Worm (Caenorhabditis elegans) whole organism, late embryonic: ENCODE data around the gene hlh-34.

Source experiments
- C08G9.2 ChIP-seq: sonication (generic microtip); optimal IDR thresholded peaks from 2 replicates; lab custom pipeline; 2016; ENCODE audit warnings: mild to moderate bottlenecking, missing genetic modification characterization, moderate library complexity, missing compliant biosample characterization
- T23F11.4 ChIP-seq: fragments of 200-800 bp; sonication (Bioruptor generic); optimal IDR thresholded peaks from 2 replicates; lab custom pipeline; 2018; ENCODE audit warnings: mild to moderate bottlenecking, missing genetic modification characterization, missing compliant biosample characterization
- Y22D7AL.16 ChIP-seq: sonication (generic microtip); optimal IDR thresholded peaks from 2 replicates; lab custom pipeline; 2016; ENCODE audit warnings: missing genetic modification characterization, missing compliant biosample characterization
- ahr-1 ChIP-seq: sonication (generic microtip); optimal IDR thresholded peaks from 2 replicates; lab custom pipeline; 2016; ENCODE audit warnings: missing genetic modification characterization, missing compliant biosample characterization
- ama-1 ChIP-seq: fragments of 150-350 bp; optimal IDR thresholded peaks from 2 replicates; lab custom pipeline; 2014
- ceh-19 ChIP-seq: fragments of 200-800 bp; sonication (Bioruptor generic); optimal IDR thresholded peaks from 2 replicates; lab custom pipeline; 2018; ENCODE audit warnings: mild to moderate bottlenecking, missing genetic modification characterization, missing compliant biosample characterization
- ceh-22 ChIP-seq: sonication (generic microtip); optimal IDR thresholded peaks from 2 replicates; lab custom pipeline; 2017; ENCODE audit warnings: missing biosample characterization, missing genetic modification characterization
- ceh-24 ChIP-seq: sonication (generic microtip); optimal IDR thresholded peaks from 2 replicates; lab custom pipeline; 2016; ENCODE audit warnings: mild to moderate bottlenecking, missing genetic modification characterization, missing compliant biosample characterization
- ceh-30 ChIP-seq: fragments of 150-350 bp; optimal IDR thresholded peaks from 2 replicates; lab custom pipeline; 2014; ENCODE audit warnings: missing biosample characterization, missing genetic modification characterization
- ceh-31 ChIP-seq: sonication (generic microtip); optimal IDR thresholded peaks from 2 replicates; lab custom pipeline; 2016; ENCODE audit warnings: missing genetic modification characterization, missing compliant biosample characterization
- ceh-45 ChIP-seq: fragments of 200-800 bp; sonication (Bioruptor generic); IDR thresholded peaks from 2 replicates; pipeline ENCODE4 v1.3.6; 2022; ENCODE audit warnings: missing genetic modification reagents, missing genetic modification characterization, missing compliant biosample characterization
- ceh-6 ChIP-seq: fragments of 200-800 bp; sonication (Bioruptor generic); optimal IDR thresholded peaks from 2 replicates; lab custom pipeline; 2018; ENCODE audit warnings: mild to moderate bottlenecking, missing genetic modification characterization, missing compliant biosample characterization
- dmd-4 ChIP-seq: sonication (generic microtip); optimal IDR thresholded peaks from 2 replicates; lab custom pipeline; 2016; ENCODE audit warnings: borderline replicate concordance, missing genetic modification characterization, missing compliant biosample characterization
- dve-1 ChIP-seq: sonication (generic microtip); optimal IDR thresholded peaks from 2 replicates; lab custom pipeline; 2017; ENCODE audit warnings: antibody characterized with exemption, mild to moderate bottlenecking, missing genetic modification characterization, missing compliant biosample characterization
- elt-4 ChIP-seq: sonication (generic microtip); optimal IDR thresholded peaks from 2 replicates; lab custom pipeline; 2016; ENCODE audit warnings: missing genetic modification characterization, missing compliant biosample characterization
- ets-4 ChIP-seq: sonication (generic microtip); optimal IDR thresholded peaks from 2 replicates; lab custom pipeline; 2016; ENCODE audit warnings: missing genetic modification characterization, missing compliant biosample characterization
- eyg-1 ChIP-seq: sonication (generic microtip); optimal IDR thresholded peaks from 2 replicates; lab custom pipeline; 2016; ENCODE audit warnings: missing genotype, missing genetic modification characterization, missing compliant biosample characterization
- fax-1 ChIP-seq: sonication (generic microtip); optimal IDR thresholded peaks from 2 replicates; lab custom pipeline; 2016; ENCODE audit warnings: missing genotype, missing genetic modification characterization, missing compliant biosample characterization
- fkh-6 ChIP-seq: sonication (generic microtip); optimal IDR thresholded peaks from 2 replicates; lab custom pipeline; 2016; ENCODE audit warnings: missing genetic modification characterization, missing compliant biosample characterization
- hlh-15 ChIP-seq: sonication (generic microtip); optimal IDR thresholded peaks from 2 replicates; lab custom pipeline; 2016; ENCODE audit warnings: missing genetic modification characterization, missing compliant biosample characterization
- hlh-30 ChIP-seq: sonication (generic microtip); optimal IDR thresholded peaks from 2 replicates; lab custom pipeline; 2017; ENCODE audit warnings: antibody characterized with exemption, missing genetic modification characterization, missing compliant biosample characterization; ENCODE audit not compliant: insufficient read depth
- hlh-6 ChIP-seq: sonication (generic microtip); optimal IDR thresholded peaks from 2 replicates; lab custom pipeline; 2016; ENCODE audit warnings: missing genotype, missing genetic modification characterization, missing compliant biosample characterization
- hlh-8 ChIP-seq: sonication (generic microtip); optimal IDR thresholded peaks from 2 replicates; lab custom pipeline; 2016; ENCODE audit warnings: missing genotype, missing genetic modification characterization, missing compliant biosample characterization
- lin-11 ChIP-seq: fragments of 200-800 bp; sonication (Bioruptor generic); optimal IDR thresholded peaks from 2 replicates; lab custom pipeline; 2018; ENCODE audit warnings: mild to moderate bottlenecking, missing genetic modification characterization, missing compliant biosample characterization
- madf-2 ChIP-seq: sonication (generic microtip); optimal IDR thresholded peaks from 2 replicates; lab custom pipeline; 2017; ENCODE audit warnings: missing genetic modification characterization, missing compliant biosample characterization
- nfya-1 ChIP-seq: sonication (generic microtip); optimal IDR thresholded peaks from 2 replicates; lab custom pipeline; 2017; ENCODE audit warnings: missing genetic modification characterization, mild to moderate bottlenecking, missing compliant biosample characterization, antibody characterized with exemption, moderate library complexity
- nhr-11 ChIP-seq: fragments of 150-350 bp; optimal IDR thresholded peaks from 2 replicates; lab custom pipeline; 2014; ENCODE audit warnings: missing biosample characterization, missing genetic modification characterization
- nhr-232 ChIP-seq: sonication (generic microtip); optimal IDR thresholded peaks from 2 replicates; lab custom pipeline; 2016; ENCODE audit warnings: missing genetic modification characterization, missing compliant biosample characterization
- npax-4 ChIP-seq: sonication (generic microtip); optimal IDR thresholded peaks from 2 replicates; lab custom pipeline; 2016; ENCODE audit warnings: missing genetic modification characterization, missing compliant biosample characterization
- pat-9 ChIP-seq: fragments of 200-800 bp; sonication (Bioruptor generic); optimal IDR thresholded peaks from 2 replicates; lab custom pipeline; 2018; ENCODE audit warnings: mild to moderate bottlenecking, missing genetic modification characterization, moderate library complexity, missing compliant biosample characterization
- pha-4 ChIP-seq: fragments of 150-350 bp; optimal IDR thresholded peaks from 2 replicates; lab custom pipeline; 2018; ENCODE audit warnings: missing biosample characterization, missing genetic modification reagents, missing genetic modification characterization
- pqm-1 ChIP-seq: sonication (generic microtip); optimal IDR thresholded peaks from 2 replicates; lab custom pipeline; 2016; ENCODE audit warnings: missing genetic modification characterization, missing compliant biosample characterization
- pros-1 ChIP-seq: fragments of 150-350 bp; optimal IDR thresholded peaks from 2 replicates; lab custom pipeline; 2014; ENCODE audit warnings: missing biosample characterization, missing genetic modification reagents, missing genetic modification characterization
- sox-2 ChIP-seq: fragments of 200-800 bp; sonication (Bioruptor generic); IDR thresholded peaks from 2 replicates; pipeline ENCODE4 v1.3.6; 2022; ENCODE audit warnings: missing genetic modification reagents, missing genetic modification characterization, missing compliant biosample characterization
- sox-4 ChIP-seq: sonication (generic microtip); optimal IDR thresholded peaks from 2 replicates; lab custom pipeline; 2017; ENCODE audit warnings: mild to moderate bottlenecking, missing genetic modification characterization, inconsistent platforms, missing compliant biosample characterization
- syd-9 ChIP-seq: sonication (generic microtip); optimal IDR thresholded peaks from 2 replicates; lab custom pipeline; 2016; ENCODE audit warnings: mild to moderate bottlenecking, missing genetic modification characterization, moderate library complexity, missing compliant biosample characterization
- tbx-2 ChIP-seq: sonication (generic microtip); optimal IDR thresholded peaks from 2 replicates; lab custom pipeline; 2016; ENCODE audit warnings: missing genetic modification characterization, missing compliant biosample characterization
- unc-42 ChIP-seq: sonication (generic microtip); optimal IDR thresholded peaks from 2 replicates; lab custom pipeline; 2016; ENCODE audit warnings: missing genotype, missing genetic modification characterization, missing compliant biosample characterization
- unc-55 ChIP-seq: sonication (generic microtip); optimal IDR thresholded peaks from 2 replicates; lab custom pipeline; 2017; ENCODE audit warnings: missing biosample characterization, missing genetic modification reagents, missing genetic modification characterization
- unc-86 ChIP-seq: sonication (generic microtip); optimal IDR thresholded peaks from 2 replicates; lab custom pipeline; 2016; ENCODE audit warnings: missing genetic modification characterization, missing compliant biosample characterization

hlh-34 gene

DNA sequence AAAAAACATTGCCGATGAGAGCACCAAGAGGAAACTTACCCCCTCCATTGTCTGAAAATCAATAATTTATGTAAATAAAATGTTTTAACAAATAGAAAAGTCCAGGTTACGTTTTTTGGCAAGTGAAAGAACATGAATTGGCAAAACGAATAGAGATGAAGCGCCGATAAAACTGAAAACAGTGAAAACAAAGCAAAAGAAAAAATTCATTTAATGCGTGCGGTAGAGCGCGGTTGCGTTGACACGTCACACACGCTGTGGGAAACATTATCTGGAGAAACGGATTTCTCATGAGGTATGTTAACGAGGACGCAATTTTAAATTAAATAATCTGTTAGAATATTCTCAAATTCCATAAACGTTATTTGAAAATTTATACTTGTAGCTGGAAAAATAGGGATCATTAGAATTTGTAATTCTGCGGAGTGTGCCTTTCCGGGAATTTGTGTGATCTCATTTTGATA, 8.1 kb upstream of the hlh-34 start, which contains the start of gene zipt-9 (continued):
- TF ChIP-seq fax-1 (tag; lab: Kevin White, UChicago) (peak; percentile 90), ceh-45 (GFP tag; lab: Robert Waterston, UW) (no peak), ceh-31 (tag; lab: Kevin White, UChicago) (peak; percentile 99), hlh-8 (tag; lab: Kevin White, UChicago) (peak; percentile 90), nhr-232 (tag; lab: Kevin White, UChicago) (no peak), syd-9 (tag; lab: Kevin White, UChicago) (peak; percentile 39), unc-55 (no peak), sox-2 (GFP tag; lab: Robert Waterston, UW) (no peak), pha-4 (no peak), unc-86 (tag; lab: Kevin White, UChicago) (peak; percentile 68), nfya-1 (tag; lab: Kevin White, UChicago) (peak; percentile 43)
- TF ChIP-seq, all 69 proteins: peak for 39

DNA sequence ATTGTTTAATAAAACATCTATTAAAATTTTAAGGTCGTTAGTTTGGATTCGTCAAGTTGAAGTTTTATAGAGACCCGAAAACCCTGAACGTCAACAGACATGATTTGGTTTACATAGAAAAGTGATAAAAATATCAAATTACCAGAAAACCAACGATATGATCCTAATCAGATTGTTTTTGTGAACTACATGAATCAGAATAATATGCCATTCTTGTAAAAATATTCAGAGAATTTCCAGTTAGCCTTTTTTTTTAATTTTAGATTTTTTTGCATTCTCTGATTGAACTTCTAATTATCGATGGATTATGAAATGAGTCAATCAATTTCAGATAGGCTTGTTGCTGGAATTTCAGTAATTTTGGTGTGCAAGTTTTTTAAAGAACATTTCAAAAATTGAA, 3.9 kb upstream of the hlh-34 start, which contains the start of gene srx-96:
Gene srx-96, plus strand, starts transcription at position 301 of the 400 bp plus-strand sequence.
- TF ChIP-seq Y22D7AL.16 (tag; lab: Kevin White, UChicago): no peak
- no peak for TF ChIP-seq ceh-22 (tag; lab: Kevin White, UChicago)
- TF ChIP-seq nhr-11: no peak
- TF ChIP-seq C08G9.2 (tag; lab: Kevin White, UChicago): no peak
- TF ChIP-seq fax-1 (tag; lab: Kevin White, UChicago): no peak
- no peak for TF ChIP-seq ama-1 (lab: Kevin White, UChicago)
- TF ChIP-seq tbx-2 (tag; lab: Kevin White, UChicago): no peak
- no peak for TF ChIP-seq elt-4 (tag; lab: Kevin White, UChicago)
- no peak for TF ChIP-seq T23F11.4 (GFP tag; lab: Kevin White, UChicago)
- TF ChIP-seq sox-2 (GFP tag; lab: Robert Waterston, UW): no peak
- no peak for TF ChIP-seq ets-4
- TF ChIP-seq hlh-30 (tag; lab: Kevin White, UChicago): no peak
- no peak for TF ChIP-seq ceh-19
- TF ChIP-seq ceh-30 (tag; lab: Kevin White, UChicago): no peak
- no peak for TF ChIP-seq dmd-4 (tag; lab: Kevin White, UChicago)
- TF ChIP-seq fkh-6 (tag; lab: Kevin White, UChicago): no peak
- no peak for TF ChIP-seq madf-2 (tag; lab: Kevin White, UChicago)
- no peak for TF ChIP-seq hlh-6 (tag; lab: Kevin White, UChicago)

DNA sequence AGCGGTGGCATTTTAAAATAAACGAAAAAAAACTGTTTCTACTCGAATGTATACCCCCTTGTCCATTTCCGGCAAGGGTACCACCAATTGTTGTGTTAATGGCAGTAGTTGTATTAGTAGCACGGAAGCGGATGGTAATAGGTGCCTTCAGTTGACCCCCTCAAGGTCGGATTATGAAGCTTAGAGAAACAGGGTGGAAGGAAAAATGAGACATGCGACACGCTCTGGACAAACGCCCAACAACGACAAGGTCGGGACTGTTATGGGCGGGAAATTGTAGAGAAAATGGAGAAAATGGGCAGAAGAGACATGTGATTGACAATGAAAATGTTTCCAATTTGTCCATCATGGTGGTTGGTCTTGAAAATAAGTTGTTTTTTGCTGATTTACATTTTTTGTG, 3.2 kb downstream of the hlh-34 start, which contains the start of gene T01D3.3:
Gene T01D3.3, plus strand, starts transcription at position 312 of the 400 bp plus-strand sequence.
- TF ChIP-seq hlh-15 (no peak), unc-86 (tag; lab: Kevin White, UChicago) (no peak), fkh-6 (tag; lab: Kevin White, UChicago) (peak; percentile 5), pros-1 (peak; percentile 31), ceh-45 (GFP tag; lab: Robert Waterston, UW) (no peak)

DNA sequence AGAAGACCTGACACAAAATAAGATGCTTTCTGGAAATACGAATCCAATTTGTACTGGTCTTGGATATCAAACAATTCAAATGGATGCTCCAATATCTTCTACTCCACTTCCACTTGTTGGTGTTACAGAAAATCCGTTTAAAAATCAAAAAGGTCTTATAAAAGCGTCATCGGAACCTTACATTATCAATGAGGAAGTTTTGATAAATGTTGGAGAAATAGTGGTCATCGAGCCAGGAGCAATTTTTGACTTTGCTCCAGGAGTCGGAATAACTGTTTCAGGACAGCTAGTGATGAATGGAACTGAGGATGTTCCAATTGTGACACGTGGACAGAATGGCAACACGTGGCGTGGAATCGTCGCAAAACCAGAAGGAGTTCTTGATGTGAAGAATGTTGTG, 13.1 kb downstream of the hlh-34 start:
- TF ChIP-seq pat-9 (no peak), npax-4 (tag; lab: Kevin White, UChicago) (no peak), unc-55 (no peak), dmd-4 (tag; lab: Kevin White, UChicago) (no peak), eyg-1 (tag; lab: Kevin White, UChicago) (no peak), unc-42 (no peak), sox-4 (no peak), ahr-1 (no peak), ceh-24 (tag; lab: Kevin White, UChicago) (no peak), elt-4 (tag; lab: Kevin White, UChicago) (no peak), hlh-15 (no peak), dve-1 (tag; lab: Kevin White, UChicago) (no peak), ceh-6 (GFP tag; lab: Kevin White, UChicago) (no peak), pqm-1 (tag; lab: Kevin White, UChicago) (no peak), C08G9.2 (tag; lab: Kevin White, UChicago) (no peak), lin-11 (tag; lab: Kevin White, UChicago) (no peak)
- TF ChIP-seq, all 69 proteins: peak for 0
